Worm (Caenorhabditis elegans) whole organism, L4 larva: ENCODE measurements around the gene fmo-3.
A peak's percentile ranks its signal among the peaks of the same experiment; 100 is the strongest.

Experiments
- F26F4.8 ChIP-seq: fragments of 200-800 bp; sonication (Bioruptor generic); conservative IDR thresholded peaks from 2 replicates; pipeline ENCODE4 v1.3.6; 2022; ENCODE audit warnings: missing genetic modification characterization, missing compliant biosample characterization
- R02D3.7 ChIP-seq: fragments of 150-350 bp; sonication (generic microtip); optimal IDR thresholded peaks from 3 replicates; lab custom pipeline; 2014; ENCODE audit warnings: missing biosample characterization, missing genetic modification characterization
- T20F7.1 ChIP-seq: fragments of 200-800 bp; sonication (Bioruptor generic); optimal IDR thresholded peaks from 2 replicates; lab custom pipeline; 2018; ENCODE audit warnings: mild to moderate bottlenecking, missing genetic modification characterization, missing compliant biosample characterization
- T26A8.4 ChIP-seq: fragments of 200-800 bp; sonication (Bioruptor generic); IDR thresholded peaks from 2 replicates; pipeline ENCODE4 v1.3.6; 2022; ENCODE audit warnings: missing genetic modification characterization, missing compliant biosample characterization
- Y105C5A.15 ChIP-seq: fragments of 200-800 bp; sonication (Bioruptor generic); IDR thresholded peaks from 2 replicates; pipeline ENCODE4 v1.3.6; 2022; ENCODE audit warnings: missing genetic modification characterization, missing compliant biosample characterization
- Y48G9A.11 ChIP-seq: fragments of 200-800 bp; sonication (Bioruptor generic); IDR thresholded peaks from 2 replicates; pipeline ENCODE4 v1.3.6; 2022; ENCODE audit warnings: missing genetic modification reagents, missing genetic modification characterization, missing compliant biosample characterization
- Y75B8A.6 ChIP-seq: fragments of 200-800 bp; sonication (Bioruptor generic); IDR thresholded peaks from 2 replicates; pipeline ENCODE4 v1.3.6; 2022; ENCODE audit warnings: missing genetic modification reagents, missing genetic modification characterization, missing compliant biosample characterization
- ZK337.2 ChIP-seq: fragments of 200-800 bp; sonication (Bioruptor generic); IDR thresholded peaks from 2 replicates; pipeline ENCODE4 v1.3.6; 2022; ENCODE audit warnings: missing genetic modification reagents, missing genetic modification characterization, missing compliant biosample characterization
- ZK546.5 ChIP-seq, 2 experiments: sonication (generic microtip); optimal IDR thresholded peaks; 2 replicates each; lab custom pipeline; 2017; ENCODE audit warnings: missing biosample characterization in 2 of 2, missing genetic modification characterization in 2 of 2
- aha-1 ChIP-seq: fragments of 150-350 bp; peaks from one replicate; lab custom pipeline; 2014; ENCODE audit warnings: missing biosample characterization, missing genetic modification characterization
- aly-2 ChIP-seq: sonication (generic microtip); optimal IDR thresholded peaks from 2 replicates; lab custom pipeline; 2018; ENCODE audit warnings: missing biosample characterization, missing genetic modification characterization
- ama-1 ChIP-seq: fragments of 150-350 bp; optimal IDR thresholded peaks from 2 replicates; lab custom pipeline; 2014; ENCODE audit warnings: inconsistent platforms, mixed read lengths
- ceh-20 ChIP-seq: fragments of 200-800 bp; sonication (Bioruptor generic); IDR thresholded peaks from 2 replicates; pipeline ENCODE4 v1.3.6; 2022; ENCODE audit warnings: missing genetic modification reagents, missing genetic modification characterization, missing compliant biosample characterization
- ctbp-1 ChIP-seq: fragments of 200-800 bp; sonication (Bioruptor generic); IDR thresholded peaks from 2 replicates; pipeline ENCODE4 v1.3.6; 2022; ENCODE audit warnings: missing genetic modification reagents, missing genetic modification characterization, missing compliant biosample characterization
- daf-16 ChIP-seq, 3 experiments: sonication (generic microtip); optimal IDR thresholded peaks; 2 replicates each; lab custom pipeline; 2016 to 2017; ENCODE audit warnings: missing genetic modification characterization in 3 of 3, missing genetic modification reagents in 3 of 3, mild to moderate bottlenecking in 2 of 3, missing compliant biosample characterization in 2 of 3, missing biosample characterization in 1 of 3, moderate library complexity in 1 of 3
- dmd-6 ChIP-seq: fragments of 200-800 bp; sonication (Bioruptor generic); IDR thresholded peaks from 2 replicates; pipeline ENCODE4 v1.3.6; 2022; ENCODE audit warnings: missing genetic modification reagents, missing genetic modification characterization, missing compliant biosample characterization
- dmd-9 ChIP-seq: fragments of 200-800 bp; sonication (Bioruptor generic); IDR thresholded peaks from 2 replicates; pipeline ENCODE4 v1.3.6; 2022; ENCODE audit warnings: missing genetic modification reagents, missing genetic modification characterization, missing compliant biosample characterization
- dpl-1 ChIP-seq: fragments of 150-350 bp; optimal IDR thresholded peaks from 2 replicates; lab custom pipeline; 2014; ENCODE audit warnings: missing biosample characterization, missing genetic modification reagents, missing genetic modification characterization
- dve-1 ChIP-seq: sonication (generic microtip); optimal IDR thresholded peaks from 2 replicates; lab custom pipeline; 2017; ENCODE audit warnings: antibody characterized with exemption, mild to moderate bottlenecking, missing genetic modification characterization, missing compliant biosample characterization; ENCODE audit not compliant: insufficient read depth
- fos-1 ChIP-seq: fragments of 150-350 bp; optimal IDR thresholded peaks from 2 replicates; lab custom pipeline; 2014; ENCODE audit warnings: missing biosample characterization, missing genetic modification characterization
- hif-1 ChIP-seq, 2 experiments: sonication (generic microtip); optimal IDR thresholded peaks; 2 replicates each; lab custom pipeline; 2016 to 2017; ENCODE audit warnings: missing compliant biosample characterization in 2 of 2, missing genetic modification characterization in 2 of 2, missing genetic modification reagents in 2 of 2, missing genotype in 2 of 2, mild to moderate bottlenecking in 1 of 2
- hlh-11 ChIP-seq: fragments of 200-800 bp; sonication (Bioruptor generic); optimal IDR thresholded peaks from 2 replicates; lab custom pipeline; 2018; ENCODE audit warnings: mild to moderate bottlenecking, missing genetic modification characterization, missing compliant biosample characterization
- hlh-30 ChIP-seq: sonication (generic microtip); optimal IDR thresholded peaks from 2 replicates; lab custom pipeline; 2017; ENCODE audit warnings: antibody characterized with exemption, mild to moderate bottlenecking, missing genetic modification characterization, missing compliant biosample characterization; ENCODE audit not compliant: insufficient read depth
- jun-1 ChIP-seq: fragments of 150-350 bp; optimal IDR thresholded peaks from 2 replicates; lab custom pipeline; 2014; ENCODE audit warnings: missing biosample characterization, missing genetic modification reagents, missing genetic modification characterization
- lim-7 ChIP-seq: fragments of 200-800 bp; sonication (Bioruptor generic); IDR thresholded peaks from 2 replicates; pipeline ENCODE4 v1.3.6; 2022; ENCODE audit warnings: missing genetic modification characterization, missing compliant biosample characterization
- lin-1 ChIP-seq: fragments of 200-800 bp; sonication (Bioruptor generic); IDR thresholded peaks from 2 replicates; pipeline ENCODE4 v1.3.6; 2022; ENCODE audit warnings: missing genetic modification reagents, missing genetic modification characterization, missing compliant biosample characterization
- lin-38 ChIP-seq: fragments of 200-800 bp; sonication (Bioruptor generic); IDR thresholded peaks from 2 replicates; pipeline ENCODE4 v1.3.6; 2022; ENCODE audit warnings: missing genetic modification reagents, missing genetic modification characterization, missing compliant biosample characterization
- lsy-2 ChIP-seq, 2 experiments: fragments of 150-350 bp in 1 of 2; sonication (generic microtip) in 1 of 2; optimal IDR thresholded peaks; 2 replicates each; lab custom pipeline; 2014 to 2017; ENCODE audit warnings: missing biosample characterization in 2 of 2, missing genetic modification characterization in 2 of 2
- mdl-1 ChIP-seq, 2 experiments: fragments of 150-350 bp in 1 of 2; sonication (generic microtip) in 1 of 2; optimal IDR thresholded peaks; 2 replicates each; lab custom pipeline; 2014 to 2017; ENCODE audit warnings: missing biosample characterization in 2 of 2, missing genetic modification characterization in 2 of 2
- mdt-29 ChIP-seq: fragments of 200-800 bp; sonication (Bioruptor generic); IDR thresholded peaks from 2 replicates; pipeline ENCODE4 v1.3.6; 2022; ENCODE audit warnings: missing genetic modification reagents, missing genetic modification characterization, missing compliant biosample characterization
- mep-1 ChIP-seq: fragments of 150-350 bp; sonication (generic microtip); optimal IDR thresholded peaks from 3 replicates; lab custom pipeline; 2014; ENCODE audit warnings: missing biosample characterization, missing genetic modification characterization
- mes-2 ChIP-seq: sonication (generic microtip); optimal IDR thresholded peaks from 2 replicates; lab custom pipeline; 2016; ENCODE audit warnings: missing genotype, mild to moderate bottlenecking, missing genetic modification characterization, missing compliant biosample characterization; ENCODE audit not compliant: poor library complexity, severe bottlenecking
- mxl-2 ChIP-seq: fragments of 200-800 bp; sonication (Bioruptor generic); conservative IDR thresholded peaks from 2 replicates; pipeline ENCODE4 v1.3.6; 2022; ENCODE audit warnings: missing genetic modification reagents, missing genetic modification characterization, missing compliant biosample characterization
- mxl-3 ChIP-seq: fragments of 200-800 bp; sonication (Bioruptor generic); optimal IDR thresholded peaks from 2 replicates; lab custom pipeline; 2018; ENCODE audit warnings: mild to moderate bottlenecking, missing genetic modification characterization, missing compliant biosample characterization
- nhr-10 ChIP-seq: fragments of 150-350 bp; optimal IDR thresholded peaks from 2 replicates; lab custom pipeline; 2014; ENCODE audit warnings: missing biosample characterization, missing genetic modification characterization
- nhr-102 ChIP-seq: sonication (generic microtip); optimal IDR thresholded peaks from 2 replicates; lab custom pipeline; 2016; ENCODE audit warnings: mild to moderate bottlenecking, missing genetic modification characterization, moderate library complexity, missing compliant biosample characterization
- nhr-11 ChIP-seq: fragments of 150-350 bp; optimal IDR thresholded peaks from 2 replicates; lab custom pipeline; 2014; ENCODE audit warnings: missing biosample characterization, missing genetic modification characterization
- nhr-25 ChIP-seq: sonication (generic microtip); optimal IDR thresholded peaks from 2 replicates; lab custom pipeline; 2017; ENCODE audit warnings: missing genetic modification characterization, mild to moderate bottlenecking, missing compliant biosample characterization, antibody characterized with exemption, moderate library complexity, borderline replicate concordance; ENCODE audit not compliant: insufficient read depth
- nhr-28 ChIP-seq: fragments of 150-350 bp; optimal IDR thresholded peaks from 2 replicates; lab custom pipeline; 2014; ENCODE audit warnings: missing biosample characterization, missing genetic modification characterization
- nhr-48 ChIP-seq: sonication (generic microtip); optimal IDR thresholded peaks from 2 replicates; lab custom pipeline; 2016; ENCODE audit warnings: mild to moderate bottlenecking, missing genetic modification characterization, missing compliant biosample characterization
- nhr-6 ChIP-seq: fragments of 150-350 bp; optimal IDR thresholded peaks from 2 replicates; lab custom pipeline; 2014; ENCODE audit warnings: missing biosample characterization, missing genetic modification characterization
- nhr-77 ChIP-seq: fragments of 150-350 bp; optimal IDR thresholded peaks from 2 replicates; lab custom pipeline; 2014; ENCODE audit warnings: missing biosample characterization, missing genetic modification characterization
- php-3 ChIP-seq: fragments of 200-800 bp; sonication (Bioruptor generic); IDR thresholded peaks from 2 replicates; pipeline ENCODE4 v1.3.6; 2022; ENCODE audit warnings: missing genetic modification reagents, missing genetic modification characterization, missing compliant biosample characterization
- rbr-2 ChIP-seq: sonication (generic microtip); optimal IDR thresholded peaks from 2 replicates; lab custom pipeline; 2016; ENCODE audit warnings: missing genotype, missing genetic modification characterization, missing compliant biosample characterization
- spr-1 ChIP-seq: sonication (generic microtip); optimal IDR thresholded peaks from 2 replicates; lab custom pipeline; 2016; ENCODE audit warnings: mild to moderate bottlenecking, missing genetic modification characterization, missing compliant biosample characterization
- tra-1 ChIP-seq: fragments of 200-800 bp; sonication (Bioruptor generic); IDR thresholded peaks from 2 replicates; pipeline ENCODE4 v1.3.6; 2022; ENCODE audit warnings: missing genetic modification reagents, missing genetic modification characterization, missing compliant biosample characterization
- unc-62 ChIP-seq, 3 experiments: fragments of 150-350 bp in 1 of 3; sonication (generic microtip); optimal IDR thresholded peaks in 2 of 3; peaks in 1 of 3; 1 replicate in 1 of 3; 2 replicates in 2 of 3; lab custom pipeline; 2014 to 2017; ENCODE audit warnings: missing biosample characterization in 3 of 3, missing genetic modification characterization in 3 of 3, missing genetic modification reagents in 3 of 3, missing genotype in 1 of 3

fmo-3 gene

ce11 chrIII:10717479-10717878 lies 23.0 kb downstream of the fmo-3 start:
- TF ChIP-seq ZK337.2: no peak
- TF ChIP-seq mdl-1 (tag; optimal IDR thresholded peaks at IDR 0.05; lab: Kevin White, UChicago): peak; percentile 22 to 86
- no peak for TF ChIP-seq Y75B8A.6 (GFP tag; lab: Robert Waterston, UW)
- 0 out of 2 replicates have a peak, but pooled peaks have one; percentile 48 for TF ChIP-seq dmd-9
- peak; percentile 58 to 99 for TF ChIP-seq hif-1 (tag; optimal IDR thresholded peaks at IDR 0.05; lab: Kevin White, UChicago)
- TF ChIP-seq daf-16 (GFP tag; optimal IDR thresholded peaks at IDR 0.05; lab: Kevin White, UChicago): peak in 1 of 2 experiments; percentile 30
- peak; percentile 41 for TF ChIP-seq daf-16 (tag; optimal IDR thresholded peaks at IDR 0.05; lab: Kevin White, UChicago)
- peak; percentile 33 for TF ChIP-seq spr-1 (tag; lab: Kevin White, UChicago)
- TF ChIP-seq F26F4.8: no peak
- TF ChIP-seq nhr-11 (tag; lab: Kevin White, UChicago): peak; percentile 77
- TF ChIP-seq hlh-11 (tag; lab: Kevin White, UChicago): peak; percentile 95
- TF ChIP-seq unc-62 (GFP tag; optimal IDR thresholded peaks at IDR 0.05 in 1 of 2; lab: Kevin White, UChicago): peak in 1 of 2 experiments; percentile 93
- TF ChIP-seq unc-62 (tag; optimal IDR thresholded peaks at IDR 0.05; lab: Kevin White, UChicago): no peak
- peak; percentile 11; the same call in 1 of the 2 replicates for TF ChIP-seq ctbp-1 (GFP tag; lab: Robert Waterston, UW)
- no peak for TF ChIP-seq jun-1
- peak; percentile 76 for TF ChIP-seq nhr-28 (tag; lab: Kevin White, UChicago)
- 0 out of 2 replicates have a peak, but pooled peaks have one; percentile 17 for TF ChIP-seq mdt-29 (GFP tag; lab: Robert Waterston, UW)
- TF ChIP-seq mes-2 (tag; lab: Kevin White, UChicago): peak; percentile 37
- no peak for TF ChIP-seq aly-2
- peak; percentile 93 for TF ChIP-seq dve-1 (tag; lab: Kevin White, UChicago)
- TF ChIP-seq ZK546.5 (tag; optimal IDR thresholded peaks at IDR 0.05; lab: Kevin White, UChicago): no peak
- TF ChIP-seq Y105C5A.15 (GFP tag; lab: Robert Waterston, UW): no peak
- TF ChIP-seq dpl-1 (GFP tag; lab: Kevin White, UChicago): peak; percentile 8
- peak; percentile 91 for TF ChIP-seq nhr-48 (tag; lab: Kevin White, UChicago)
- TF ChIP-seq dmd-6 (GFP tag; lab: Robert Waterston, UW): peak; percentile 92
- TF ChIP-seq mxl-2 (GFP tag; lab: Robert Waterston, UW): no peak
- TF ChIP-seq mep-1 (tag; lab: Kevin White, UChicago): peak; percentile 68
- no peak for TF ChIP-seq Y48G9A.11 (GFP tag; lab: Robert Waterston, UW)
- TF ChIP-seq nhr-6 (tag; lab: Kevin White, UChicago): no peak
- peak; percentile 87 for TF ChIP-seq nhr-10 (tag; lab: Kevin White, UChicago)
- peak; percentile 93 for TF ChIP-seq mxl-3
- TF ChIP-seq nhr-102 (tag; lab: Kevin White, UChicago): peak; percentile 38
- peak; percentile 81 for TF ChIP-seq ceh-20 (GFP tag; lab: Robert Waterston, UW)
- peak; percentile 51 for TF ChIP-seq lin-1 (GFP tag; lab: Robert Waterston, UW)
- peak; percentile 54 for TF ChIP-seq hlh-30 (tag; lab: Kevin White, UChicago)
- peak; percentile 46 for TF ChIP-seq php-3 (GFP tag; lab: Robert Waterston, UW)
- TF ChIP-seq lsy-2 (tag; optimal IDR thresholded peaks at IDR 0.05; lab: Kevin White, UChicago): peak; percentile 42 to 67
- no peak for TF ChIP-seq R02D3.7 (tag; lab: Kevin White, UChicago)
- peak; percentile 61 for TF ChIP-seq rbr-2 (tag; lab: Kevin White, UChicago)
- peak; percentile 26; the same call in 1 of the 2 replicates for TF ChIP-seq T26A8.4 (GFP tag; lab: Robert Waterston, UW)
- TF ChIP-seq lim-7: no peak
- TF ChIP-seq nhr-77 (tag; lab: Kevin White, UChicago): peak; percentile 35
- peak; percentile 36 for TF ChIP-seq T20F7.1
- no peak for TF ChIP-seq fos-1
- TF ChIP-seq ama-1 (lab: Kevin White, UChicago): peak; percentile 72
- TF ChIP-seq tra-1 (GFP tag; lab: Robert Waterston, UW): peak; percentile 64; the same call in 1 of the 2 replicates
- peak; percentile 68 for TF ChIP-seq nhr-25 (tag; lab: Kevin White, UChicago)
- TF ChIP-seq lin-38 (GFP tag; lab: Robert Waterston, UW): peak; percentile 31
- TF ChIP-seq aha-1 (tag; lab: Kevin White, UChicago): peak; percentile 99
